Fruit fly (Drosophila melanogaster) whole organism, wandering third instar larva: Measurements from ENCODE around the gene Upf2.

Experiments used
- Abd-B ChIP-seq: fragments of >200 bp; optimal IDR thresholded peaks from 2 replicates; lab custom pipeline; 2017; ENCODE audit warnings: missing biosample characterization, missing genetic modification characterization
- CG9705 ChIP-seq: fragments of 200-800 bp; sonication (Bioruptor generic); optimal IDR thresholded peaks from 2 replicates; lab custom pipeline; 2018; ENCODE audit warnings: missing biosample characterization, mild to moderate bottlenecking, missing genetic modification characterization
- CrebA ChIP-seq: fragments of 200-800 bp; sonication (Bioruptor generic); optimal IDR thresholded peaks from 2 replicates; lab custom pipeline; 2016; ENCODE audit warnings: missing biosample characterization, mild to moderate bottlenecking, missing genetic modification characterization, borderline replicate concordance
- Dif ChIP-seq: fragments of 200-275, 200-300 bp; sonication (Bioruptor generic); optimal IDR thresholded peaks from 2 replicates; lab custom pipeline; 2018; ENCODE audit warnings: missing biosample characterization, missing genetic modification characterization; ENCODE audit not compliant: partially characterized antibody
- GATAd ChIP-seq: sonication (Bioruptor generic); optimal IDR thresholded peaks from 2 replicates; lab custom pipeline; 2016; ENCODE audit warnings: missing biosample characterization, missing genetic modification characterization
- HLH106 ChIP-seq: fragments of 200-800 bp; optimal IDR thresholded peaks from 3 replicates; lab custom pipeline; 2019; ENCODE audit warnings: missing biosample characterization, mild to moderate bottlenecking, missing genetic modification characterization, moderate library complexity
- Hnf4 ChIP-seq: fragments of 200-800 bp; sonication (Bioruptor generic); optimal IDR thresholded peaks from 2 replicates; lab custom pipeline; 2016; ENCODE audit warnings: missing biosample characterization, mild to moderate bottlenecking, missing genetic modification characterization
- Hr78 ChIP-seq: fragments of >200 bp; optimal IDR thresholded peaks from 2 replicates; lab custom pipeline; 2017; ENCODE audit warnings: missing biosample characterization, missing genetic modification characterization
- Hr83 ChIP-seq: fragments of 200-300 bp; sonication (Bioruptor generic); optimal IDR thresholded peaks from 2 replicates; lab custom pipeline; 2016; ENCODE audit warnings: missing biosample characterization, mild to moderate bottlenecking, missing genetic modification characterization, moderate library complexity; ENCODE audit not compliant: poor library complexity, severe bottlenecking
- Jra ChIP-seq: sonication (Bioruptor generic); optimal IDR thresholded peaks from 2 replicates; lab custom pipeline; 2016; ENCODE audit warnings: missing biosample characterization, missing genetic modification characterization
- Mio ChIP-seq: sonication (Bioruptor generic); optimal IDR thresholded peaks from 2 replicates; lab custom pipeline; 2016; ENCODE audit warnings: missing biosample characterization, missing genetic modification characterization
- Myc ChIP-seq: fragments of >200 bp; optimal IDR thresholded peaks from 2 replicates; lab custom pipeline; 2017
- N ChIP-seq: fragments of >200 bp; optimal IDR thresholded peaks from 2 replicates; lab custom pipeline; 2018; ENCODE audit warnings: missing biosample characterization, missing external identifiers, missing genetic modification characterization
- OdsH ChIP-seq: fragments of 200-800 bp; sonication (Bioruptor generic); optimal IDR thresholded peaks from 2 replicates; lab custom pipeline; 2016; ENCODE audit warnings: missing biosample characterization, mild to moderate bottlenecking, missing genetic modification characterization
- Rel ChIP-seq, 2 experiments: fragments of 200-800 bp; sonication (Bioruptor generic) in 1 of 2; optimal IDR thresholded peaks; 2 replicates in 1 of 2; 3 replicates in 1 of 2; lab custom pipeline; 2016 to 2019; ENCODE audit warnings: mild to moderate bottlenecking in 2 of 2, missing biosample characterization in 2 of 2, missing genetic modification characterization in 2 of 2, moderate library complexity in 1 of 2
- Sp1 ChIP-seq: fragments of 200-800 bp; sonication (Bioruptor generic); optimal IDR thresholded peaks from 3 replicates; lab custom pipeline; 2019; ENCODE audit warnings: missing biosample characterization, mild to moderate bottlenecking, missing genetic modification characterization, moderate library complexity
- Vsx2 ChIP-seq: fragments of 200-300, 225-300 bp; sonication (Bioruptor generic); optimal IDR thresholded peaks from 2 replicates; lab custom pipeline; 2018; ENCODE audit warnings: missing biosample characterization, missing genetic modification characterization; ENCODE audit not compliant: partially characterized antibody
- br ChIP-seq: fragments of 200-800 bp; sonication (Bioruptor generic); optimal IDR thresholded peaks from 2 replicates; lab custom pipeline; 2016; ENCODE audit warnings: missing biosample characterization, missing genetic modification characterization
- dl ChIP-seq, 2 experiments: fragments of 175-275, 200-275 bp in 1 of 2; fragments of 200-275 bp in 1 of 2; sonication (Bioruptor generic); optimal IDR thresholded peaks; lab custom pipeline; 2018; ENCODE audit warnings: mild to moderate bottlenecking in 2 of 2, missing biosample characterization in 2 of 2, missing genetic modification characterization in 2 of 2, moderate library complexity in 2 of 2; ENCODE audit not compliant: partially characterized antibody in 2 of 2, insufficient read depth in 1 of 2
- dmrt93B ChIP-seq: fragments of 200-800 bp; sonication (Bioruptor generic); optimal IDR thresholded peaks from 2 replicates; lab custom pipeline; 2018; ENCODE audit warnings: missing biosample characterization, mild to moderate bottlenecking, missing genetic modification characterization
- dsf ChIP-seq: sonication (Bioruptor generic); optimal IDR thresholded peaks from 2 replicates; lab custom pipeline; 2016; ENCODE audit warnings: missing biosample characterization, missing genetic modification characterization, borderline replicate concordance
- ey ChIP-seq: fragments of 200-800 bp; sonication (Bioruptor generic); optimal IDR thresholded peaks from 2 replicates; lab custom pipeline; 2016; ENCODE audit warnings: missing biosample characterization, missing genetic modification characterization
- foxo ChIP-seq, 2 experiments: fragments of 200-800 bp; sonication (Bioruptor generic); optimal IDR thresholded peaks; 2 replicates in 1 of 2; 3 replicates in 1 of 2; lab custom pipeline; 2016 to 2017; ENCODE audit warnings: missing biosample characterization in 2 of 2, missing genetic modification characterization in 2 of 2
- fru ChIP-seq: fragments of 200-800 bp; sonication (Bioruptor generic); optimal IDR thresholded peaks from 3 replicates; lab custom pipeline; 2016; ENCODE audit warnings: missing biosample characterization, mild to moderate bottlenecking, missing genetic modification characterization
- h ChIP-seq: fragments of 200-800 bp; sonication (Bioruptor generic); optimal IDR thresholded peaks from 3 replicates; lab custom pipeline; 2016; ENCODE audit warnings: missing biosample characterization, mild to moderate bottlenecking, missing genetic modification characterization
- jim ChIP-seq: fragments of 175-275, 200-325 bp; sonication (Bioruptor generic); optimal IDR thresholded peaks from 2 replicates; lab custom pipeline; 2016; ENCODE audit warnings: missing biosample characterization, mild to moderate bottlenecking, missing genetic modification characterization
- lola ChIP-seq: fragments of >200 bp; optimal IDR thresholded peaks from 2 replicates; lab custom pipeline; 2017; ENCODE audit warnings: missing biosample characterization, missing genetic modification characterization
- pan ChIP-seq: fragments of >200 bp; optimal IDR thresholded peaks from 2 replicates; lab custom pipeline; 2017
- psq ChIP-seq: fragments of 200-800 bp; sonication (Bioruptor generic); optimal IDR thresholded peaks from 3 replicates; lab custom pipeline; 2017; ENCODE audit warnings: missing biosample characterization, mild to moderate bottlenecking, missing genetic modification characterization, moderate library complexity
- rgr ChIP-seq: fragments of 200-800 bp; sonication (Bioruptor generic); optimal IDR thresholded peaks from 3 replicates; lab custom pipeline; 2016; ENCODE audit warnings: missing biosample characterization, mild to moderate bottlenecking, missing genetic modification characterization
- sage ChIP-seq: fragments of 200-800 bp; sonication (Bioruptor generic); optimal IDR thresholded peaks from 2 replicates; lab custom pipeline; 2016; ENCODE audit warnings: missing biosample characterization, mild to moderate bottlenecking, missing genetic modification characterization
- sv ChIP-seq: fragments of 200-800 bp; sonication (Bioruptor generic); optimal IDR thresholded peaks from 3 replicates; lab custom pipeline; 2016; ENCODE audit warnings: missing biosample characterization, missing genetic modification characterization
- woc ChIP-seq: sonication (Bioruptor generic); optimal IDR thresholded peaks from 2 replicates; lab custom pipeline; 2016; ENCODE audit warnings: missing biosample characterization, mild to moderate bottlenecking, missing genetic modification characterization

Gene Upf2

DNA sequence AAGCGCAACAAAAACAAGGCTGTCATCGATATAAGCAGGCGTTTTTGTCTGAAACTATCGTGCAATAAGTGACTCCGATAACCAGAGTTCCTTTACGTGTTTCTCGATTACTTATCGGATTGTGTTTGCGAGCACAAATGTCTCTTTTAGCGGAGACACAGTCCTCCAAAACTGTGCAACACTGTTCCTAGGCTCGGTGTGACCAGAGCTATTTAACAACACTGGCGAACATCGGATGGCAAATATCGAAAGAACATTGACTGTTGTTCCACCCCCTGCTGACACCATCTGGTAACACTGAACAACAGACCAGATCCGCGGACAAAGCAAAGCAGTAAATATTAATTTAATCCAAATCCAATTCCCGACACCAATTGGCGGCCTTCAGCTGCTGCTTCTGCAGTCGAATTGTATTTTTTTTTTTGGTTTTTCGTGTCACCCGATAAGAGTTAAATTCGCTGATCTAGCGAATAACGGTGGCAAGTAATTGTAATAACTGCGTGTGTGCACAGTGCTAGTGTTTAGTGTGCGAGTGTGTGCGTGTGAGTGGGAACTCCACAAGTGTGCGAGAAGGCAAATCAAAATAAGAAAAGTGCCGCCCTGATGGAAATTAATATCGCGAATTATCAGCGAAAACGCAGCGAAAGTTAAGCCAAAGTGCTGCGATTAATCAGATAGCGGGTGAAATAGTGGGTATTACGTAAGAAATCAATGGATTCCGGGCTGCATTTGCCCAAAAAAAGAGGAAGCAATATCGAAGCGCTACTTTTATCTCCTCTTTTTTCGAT, 13.7 kb downstream of the Upf2 start, which contains the start of gene mys (continued):
- TF ChIP-seq GATAd (no peak), br (GFP tag; lab: Kevin White, UChicago) (peak; percentile 60), Rel (GFP tag; optimal IDR thresholded peaks at IDR 0.05; lab: Kevin White, UChicago) (no peak), Rel (tag; optimal IDR thresholded peaks at IDR 0.05; lab: Kevin White, UChicago) (peak; percentile 70), Myc (lab: Kevin White, UChicago) (peak; percentile 11), Hr83 (peak; percentile 90), psq (GFP tag; lab: Kevin White, UChicago) (no peak), foxo (GFP tag; optimal IDR thresholded peaks at IDR 0.05; lab: Kevin White, UChicago) (peak in 1 of 2 experiments; percentile 67), fru (GFP tag; lab: Kevin White, UChicago) (peak; percentile 55), dl (GFP tag; optimal IDR thresholded peaks at IDR 0.05; lab: Kevin White, UChicago; ENCODE audit: insufficient read depth in 1 of 2, partially characterized antibody in 2 of 2) (no peak)

DNA sequence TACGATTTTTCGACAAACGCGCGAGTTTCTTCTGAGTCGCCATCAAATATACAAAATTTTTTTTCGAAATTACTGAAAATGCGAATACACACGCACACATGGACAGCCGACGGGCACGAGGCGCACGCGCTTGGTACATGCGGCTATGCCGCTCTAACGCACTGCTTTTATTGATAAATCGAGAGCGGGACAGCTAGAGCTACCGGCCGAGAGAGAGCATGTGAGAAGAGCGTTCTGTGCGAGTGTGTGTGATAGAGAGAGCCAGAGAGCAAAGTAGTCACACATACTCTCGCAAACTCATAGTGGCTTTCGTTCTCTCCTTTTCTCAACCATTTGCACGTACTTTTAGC, 14.4 kb downstream of the Upf2 start:
- TF ChIP-seq HLH106 (tag; lab: Kevin White, UChicago), result no peak
- peak; percentile 29 for TF ChIP-seq Hr83
- TF ChIP-seq CrebA, result peak; percentile 50
- no peak for TF ChIP-seq br (GFP tag; lab: Kevin White, UChicago)
- TF ChIP-seq Sp1 (GFP tag; lab: Kevin White, UChicago), result peak; percentile 34
- TF ChIP-seq Vsx2 (GFP tag; lab: Kevin White, UChicago), result peak; percentile 84
- peak; percentile 91 for TF ChIP-seq h (GFP tag; lab: Kevin White, UChicago)
- TF ChIP-seq sage (GFP tag; lab: Kevin White, UChicago), result peak; percentile 23
- TF ChIP-seq CG9705 (GFP tag; lab: Kevin White, UChicago), result no peak
- TF ChIP-seq Dif (GFP tag; lab: Kevin White, UChicago), result peak; percentile 93
- peak; percentile 50 for TF ChIP-seq Abd-B (GFP tag; lab: Kevin White, UChicago)
- peak; percentile 65 for TF ChIP-seq Hr78 (GFP tag; lab: Kevin White, UChicago)
- TF ChIP-seq fru (GFP tag; lab: Kevin White, UChicago), result peak; percentile 33
- TF ChIP-seq dl (GFP tag; optimal IDR thresholded peaks at IDR 0.05; lab: Kevin White, UChicago; ENCODE audit: insufficient read depth in 1 of 2, partially characterized antibody in 2 of 2), result peak; percentile 91 to 92
- no peak for TF ChIP-seq pan (lab: Kevin White, UChicago)
- TF ChIP-seq N (GFP tag; lab: Kevin White, UChicago), result peak; percentile 99
- no peak for TF ChIP-seq GATAd

DNA sequence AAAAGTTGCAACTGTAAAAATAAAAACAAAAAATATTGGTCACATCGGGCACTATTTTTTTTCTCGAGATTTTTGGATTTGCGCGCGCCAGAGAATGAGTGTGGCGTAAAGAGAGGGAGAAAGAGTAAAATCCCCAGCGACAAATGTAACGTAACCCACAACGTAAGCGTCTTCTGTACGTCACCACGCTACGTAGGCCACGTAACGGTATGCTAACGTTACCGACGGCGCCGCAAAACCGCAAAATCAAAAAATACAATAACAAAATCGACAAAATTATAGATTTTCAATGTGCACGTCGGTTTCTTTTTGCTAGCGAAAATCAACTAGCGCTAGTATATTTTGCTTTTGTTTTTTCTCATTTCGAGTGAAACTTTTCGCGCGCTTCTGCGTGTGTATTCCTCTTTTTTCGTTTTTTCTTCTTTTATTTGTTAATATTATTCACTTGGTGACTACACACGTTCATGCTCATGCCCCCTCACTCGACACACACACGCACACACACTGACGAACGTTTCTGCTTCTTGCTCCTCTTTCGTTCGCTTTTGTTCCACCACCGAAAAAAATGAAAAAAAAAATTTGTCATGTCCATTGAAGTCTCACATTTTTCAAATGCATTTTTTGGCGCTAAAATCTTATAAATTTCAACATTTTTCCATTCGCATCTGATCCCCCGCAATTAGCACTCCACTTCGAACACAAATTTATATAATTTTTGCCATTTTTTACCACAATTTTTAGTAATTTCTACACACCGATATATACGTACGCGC, 14.9 kb downstream of the Upf2 start:
- no peak for TF ChIP-seq rgr (GFP tag; lab: Kevin White, UChicago)
- no peak for TF ChIP-seq Vsx2 (GFP tag; lab: Kevin White, UChicago)
- TF ChIP-seq OdsH, result no peak
- TF ChIP-seq Abd-B (GFP tag; lab: Kevin White, UChicago), result no peak
- no peak for TF ChIP-seq GATAd
- TF ChIP-seq jim (GFP tag; lab: Kevin White, UChicago), result peak; percentile 83
- TF ChIP-seq CG9705 (GFP tag; lab: Kevin White, UChicago), result no peak
- TF ChIP-seq Myc (lab: Kevin White, UChicago), result no peak
- TF ChIP-seq dsf (GFP tag; lab: Kevin White, UChicago), result no peak
- no peak for TF ChIP-seq br (GFP tag; lab: Kevin White, UChicago)
- TF ChIP-seq ey (GFP tag; lab: Kevin White, UChicago), result no peak
- TF ChIP-seq dmrt93B, result no peak
- TF ChIP-seq sv (GFP tag; lab: Kevin White, UChicago), result no peak
- TF ChIP-seq Hr83, result no peak
- TF ChIP-seq Hnf4, result no peak
- no peak for TF ChIP-seq pan (lab: Kevin White, UChicago)
- no peak for TF ChIP-seq Rel (GFP tag; optimal IDR thresholded peaks at IDR 0.05; lab: Kevin White, UChicago)
- peak; percentile 11 for TF ChIP-seq Rel (tag; optimal IDR thresholded peaks at IDR 0.05; lab: Kevin White, UChicago)
- no peak for TF ChIP-seq CrebA
- TF ChIP-seq HLH106 (tag; lab: Kevin White, UChicago), result no peak
- TF ChIP-seq Mio (GFP tag; lab: Kevin White, UChicago), result no peak
- TF ChIP-seq psq (GFP tag; lab: Kevin White, UChicago), result peak; percentile 72
- no peak for TF ChIP-seq woc
- no peak for TF ChIP-seq Dif (GFP tag; lab: Kevin White, UChicago)
- TF ChIP-seq fru (GFP tag; lab: Kevin White, UChicago), result peak; percentile 92
- no peak for TF ChIP-seq N (GFP tag; lab: Kevin White, UChicago)
- no peak for TF ChIP-seq Jra (GFP tag; lab: Kevin White, UChicago)
- TF ChIP-seq sage (GFP tag; lab: Kevin White, UChicago), result no peak
- TF ChIP-seq lola (GFP tag; lab: Kevin White, UChicago), result no peak
- TF ChIP-seq Sp1 (GFP tag; lab: Kevin White, UChicago), result no peak
- TF ChIP-seq, all 38 proteins: peak for 4
